Worm (Caenorhabditis elegans): ENCODE data around the gene Y116A8C.29.

DNA sequence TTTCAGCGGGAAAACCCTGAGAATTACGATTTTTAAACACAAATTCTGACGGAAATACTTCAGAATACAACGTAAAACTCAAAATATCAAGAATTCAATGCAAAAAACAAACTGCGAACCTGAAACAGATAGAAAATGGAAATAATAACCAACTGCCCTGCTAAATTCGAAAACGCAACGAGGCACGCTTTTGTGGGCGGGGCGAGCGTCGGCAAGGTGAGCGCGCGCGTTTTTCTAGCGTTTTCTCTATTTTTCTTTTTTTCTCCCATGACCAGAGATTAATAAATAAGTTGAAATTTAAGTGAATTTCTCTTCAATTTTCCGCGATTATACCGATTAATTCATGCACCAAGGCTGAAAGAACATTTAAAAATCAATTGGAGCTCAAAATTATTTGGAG lies 24.8 kb downstream of the Y116A8C.29 start, which contains the start of gene uaf-2:
- TF ChIP-seq nhr-25 (tag; optimal IDR thresholded peaks at IDR 0.05; ENCODE audit: borderline replicate concordance, insufficient read depth): no peak
- TF ChIP-seq F26F4.8 (GFP tag; conservative IDR thresholded peaks at IDR 0.05): no peak
- TF ChIP-seq snpc-4 (tag; optimal IDR thresholded peaks at IDR 0.05): no peak
- no peak for TF ChIP-seq ceh-82 (tag; optimal IDR thresholded peaks at IDR 0.05)
- TF ChIP-seq lin-15B (tag; optimal IDR thresholded peaks at IDR 0.05): no peak
- TF ChIP-seq madf-9 (GFP tag; conservative IDR thresholded peaks at IDR 0.05): no peak
- no peak for TF ChIP-seq ztf-11 (tag; optimal IDR thresholded peaks at IDR 0.05)

Measured in whole organism, L4 larva.